Fruit fly (Drosophila melanogaster): Measurements from ENCODE around the gene CG3777.

The CG3777 gene

dm6 chrX:362073-362674, 82.7 kb downstream of the CG3777 start:
- TF ChIP-seq psq (optimal IDR thresholded peaks at IDR 0.05): no peak

DNA sequence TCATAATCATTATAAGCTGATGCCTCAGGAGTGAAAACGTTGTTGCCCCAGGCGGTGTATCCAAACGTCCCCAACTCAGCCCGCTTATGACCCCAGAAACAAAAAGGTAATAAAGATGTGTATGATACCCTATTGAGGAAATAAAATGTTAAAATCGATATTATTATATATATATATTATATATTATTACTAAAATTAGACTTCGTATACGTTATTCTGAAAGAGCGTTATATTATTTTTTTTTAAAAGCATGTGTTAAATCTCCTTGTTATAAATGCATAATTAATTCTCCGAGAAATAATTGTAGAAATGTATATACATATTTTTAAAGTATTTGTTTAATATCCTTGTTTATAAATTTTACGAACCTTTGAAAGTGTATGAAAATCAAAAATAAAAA, 84.5 kb downstream of the CG3777 start:
- no peak for TF ChIP-seq usp (GFP tag; optimal IDR thresholded peaks at IDR 0.05)
- no peak for TF ChIP-seq CG8478 (optimal IDR thresholded peaks at IDR 0.05)
- TF ChIP-seq Dll (optimal IDR thresholded peaks at IDR 0.05): no peak
- no peak for TF ChIP-seq EcR (GFP tag; optimal IDR thresholded peaks at IDR 0.05)
- no peak for TF ChIP-seq psq (optimal IDR thresholded peaks at IDR 0.05)
- TF ChIP-seq pan (optimal IDR thresholded peaks at IDR 0.05): no peak

DNA sequence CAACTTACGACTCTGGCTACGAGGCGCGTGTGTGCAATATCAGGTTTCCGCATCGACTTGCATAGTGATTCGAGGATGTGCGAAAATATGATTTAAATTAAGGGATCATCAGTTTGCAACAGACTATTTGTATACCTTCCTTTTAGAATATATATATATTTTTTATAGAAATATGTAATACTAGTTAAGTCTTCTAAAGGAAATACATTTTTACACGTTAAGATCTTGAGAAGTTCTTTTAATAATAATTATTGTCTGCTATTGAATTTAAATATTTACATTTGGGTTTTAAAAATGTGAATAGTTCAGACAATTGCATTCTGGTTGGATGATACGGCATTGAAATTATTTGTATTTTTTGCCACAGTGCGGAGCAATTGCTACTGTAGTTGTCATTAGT, 87.4 kb downstream of the CG3777 start:
- TF ChIP-seq EcR (GFP tag; optimal IDR thresholded peaks at IDR 0.05): no peak
- no peak for TF ChIP-seq pan (optimal IDR thresholded peaks at IDR 0.05)
- TF ChIP-seq psq (optimal IDR thresholded peaks at IDR 0.05): no peak
- no peak for TF ChIP-seq CG8478 (optimal IDR thresholded peaks at IDR 0.05)
- TF ChIP-seq usp (GFP tag; optimal IDR thresholded peaks at IDR 0.05): no peak
- TF ChIP-seq Dll (optimal IDR thresholded peaks at IDR 0.05): no peak

DNA sequence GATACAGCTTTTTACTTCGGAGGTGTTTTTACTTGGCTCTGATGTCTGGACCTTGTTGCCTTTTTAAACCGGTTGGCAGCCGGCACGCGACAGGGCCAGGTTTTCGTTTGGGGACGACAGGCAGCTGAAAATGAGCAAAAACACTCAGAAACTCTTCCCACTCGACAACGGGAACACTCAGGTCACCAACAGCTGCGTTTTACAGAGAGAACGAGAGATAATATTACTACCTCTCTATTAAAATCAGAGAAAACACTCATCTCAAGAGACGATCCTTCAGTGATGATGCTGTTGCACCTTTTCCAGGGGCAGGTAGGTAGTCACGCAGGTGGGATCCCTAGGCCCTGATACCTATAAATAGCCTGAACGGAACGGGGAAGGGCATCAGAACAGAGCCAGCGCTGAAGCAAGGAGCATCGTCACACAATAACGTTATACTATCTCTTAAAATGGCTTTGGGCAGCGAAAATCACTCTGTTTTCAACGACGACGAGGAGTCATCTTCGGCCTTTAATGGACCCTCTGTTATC, 90.2 kb downstream of the CG3777 start, which contains the start of gene ac:
Gene ac, plus strand, starts transcription at position 387 of the 530 bp plus-strand sequence.
- TF ChIP-seq EcR (GFP tag; optimal IDR thresholded peaks at IDR 0.05): no peak
- TF ChIP-seq psq (optimal IDR thresholded peaks at IDR 0.05): no peak
- TF ChIP-seq CG8478 (optimal IDR thresholded peaks at IDR 0.05): no peak
- TF ChIP-seq Dll (optimal IDR thresholded peaks at IDR 0.05): no peak
- no peak for TF ChIP-seq usp (GFP tag; optimal IDR thresholded peaks at IDR 0.05)
- no peak for TF ChIP-seq pan (optimal IDR thresholded peaks at IDR 0.05)

DNA sequence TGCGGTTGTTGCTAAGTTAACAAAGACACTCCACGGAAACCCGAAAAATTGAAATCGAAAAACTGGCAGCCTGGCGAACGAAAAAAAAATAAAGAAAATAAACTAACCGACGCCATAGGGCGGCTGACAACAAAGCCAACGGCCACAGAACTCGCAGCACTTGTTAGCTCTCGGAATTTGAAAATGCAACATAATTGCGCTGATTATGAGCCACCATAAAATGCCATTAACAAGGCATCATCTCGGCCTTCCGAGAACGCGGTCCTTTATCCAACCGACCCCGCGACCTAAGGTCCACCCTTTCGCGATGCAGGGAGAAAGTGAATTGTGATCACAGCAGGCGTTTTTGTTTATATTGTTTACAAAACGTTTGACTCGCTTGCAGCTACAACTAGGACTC, 97.9 kb downstream of the CG3777 start:
- TF ChIP-seq pan (optimal IDR thresholded peaks at IDR 0.05) (no peak), EcR (GFP tag; optimal IDR thresholded peaks at IDR 0.05) (no peak), Dll (optimal IDR thresholded peaks at IDR 0.05) (no peak), psq (optimal IDR thresholded peaks at IDR 0.05) (no peak)

- TF ChIP-seq usp (GFP tag; optimal IDR thresholded peaks at IDR 0.05) (no peak), Dll (optimal IDR thresholded peaks at IDR 0.05) (no peak), EcR (GFP tag; optimal IDR thresholded peaks at IDR 0.05) (no peak), CG8478 (optimal IDR thresholded peaks at IDR 0.05) (no peak), psq (optimal IDR thresholded peaks at IDR 0.05) (no peak), pan (optimal IDR thresholded peaks at IDR 0.05) (no peak)
These were observed 98.8 kb downstream of the CG3777 start for dm6 chrX:378341-378740.

DNA sequence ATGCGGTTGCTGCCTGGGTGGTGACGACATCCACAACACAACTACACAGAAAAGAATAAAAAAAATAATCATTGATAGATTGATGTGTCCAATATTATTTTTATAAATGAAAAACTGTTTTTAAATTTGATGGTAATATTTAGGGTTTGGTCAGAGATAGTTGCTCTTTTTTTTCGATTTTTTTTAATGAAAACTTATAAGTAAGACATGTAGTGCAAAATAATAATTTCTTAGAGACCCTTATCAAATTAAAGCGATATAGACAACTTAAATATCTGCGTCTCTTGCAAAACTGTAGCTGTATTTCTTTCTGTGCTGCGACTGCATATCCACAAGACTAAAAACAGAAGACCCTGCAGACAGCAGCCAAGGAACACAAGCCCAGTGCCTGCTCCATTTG, 100.0 kb downstream of the CG3777 start:
- no peak for TF ChIP-seq EcR (GFP tag; optimal IDR thresholded peaks at IDR 0.05)
- no peak for TF ChIP-seq pan (optimal IDR thresholded peaks at IDR 0.05)
- TF ChIP-seq Dll (optimal IDR thresholded peaks at IDR 0.05): no peak
- TF ChIP-seq psq (optimal IDR thresholded peaks at IDR 0.05): no peak
- no peak for TF ChIP-seq CG8478 (optimal IDR thresholded peaks at IDR 0.05)
- no peak for TF ChIP-seq usp (GFP tag; optimal IDR thresholded peaks at IDR 0.05)

dm6 chrX:385751-386492, 106.4 kb downstream of the CG3777 start:
- TF ChIP-seq Dll (optimal IDR thresholded peaks at IDR 0.05): no peak
- TF ChIP-seq CG8478 (optimal IDR thresholded peaks at IDR 0.05): no peak
- TF ChIP-seq usp (GFP tag; optimal IDR thresholded peaks at IDR 0.05): no peak
- no peak for TF ChIP-seq pan (optimal IDR thresholded peaks at IDR 0.05)
- TF ChIP-seq psq (optimal IDR thresholded peaks at IDR 0.05): no peak
- TF ChIP-seq EcR (GFP tag; optimal IDR thresholded peaks at IDR 0.05): no peak

- TF ChIP-seq pan (optimal IDR thresholded peaks at IDR 0.05) (no peak), CG8478 (optimal IDR thresholded peaks at IDR 0.05) (no peak), Dll (optimal IDR thresholded peaks at IDR 0.05) (no peak), EcR (GFP tag; optimal IDR thresholded peaks at IDR 0.05) (no peak), psq (optimal IDR thresholded peaks at IDR 0.05) (no peak), usp (GFP tag; optimal IDR thresholded peaks at IDR 0.05) (no peak)
These were observed 111.0 kb downstream of the CG3777 start for dm6 chrX:390457-390856.

- no peak for TF ChIP-seq pan (optimal IDR thresholded peaks at IDR 0.05)
These were observed 112.7 kb downstream of the CG3777 start for dm6 chrX:392242-392641.

- TF ChIP-seq EcR (GFP tag; optimal IDR thresholded peaks at IDR 0.05) (no peak), CG8478 (optimal IDR thresholded peaks at IDR 0.05) (no peak), psq (optimal IDR thresholded peaks at IDR 0.05) (no peak), pan (optimal IDR thresholded peaks at IDR 0.05) (no peak), usp (GFP tag; optimal IDR thresholded peaks at IDR 0.05) (no peak)
These were observed 113.5 kb downstream of the CG3777 start for dm6 chrX:392979-393378.

DNA sequence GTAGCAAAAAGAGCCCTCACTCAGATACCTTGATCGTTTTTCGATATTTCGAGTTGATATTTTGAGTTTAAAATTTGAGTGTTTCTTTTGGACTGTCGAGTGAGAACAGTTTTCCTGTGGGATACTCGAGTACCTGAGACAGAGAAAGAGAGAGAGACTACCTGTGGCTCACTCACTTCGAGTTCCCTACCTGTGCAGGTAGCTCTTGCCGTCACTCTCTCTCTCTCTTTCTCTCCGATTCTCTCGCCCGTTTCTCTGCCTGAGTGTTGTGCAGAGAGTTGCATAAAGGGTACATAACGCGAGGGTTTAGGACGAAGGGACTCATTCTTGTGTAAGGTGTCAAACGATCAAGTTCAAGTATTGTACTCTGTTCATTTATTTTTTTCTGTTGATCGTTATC, 116.2 kb downstream of the CG3777 start, which contains the start of gene sc:
Gene sc, plus strand, starts transcription at position 315 of the 400 bp plus-strand sequence.
- TF ChIP-seq EcR (GFP tag; optimal IDR thresholded peaks at IDR 0.05): no peak

DNA sequence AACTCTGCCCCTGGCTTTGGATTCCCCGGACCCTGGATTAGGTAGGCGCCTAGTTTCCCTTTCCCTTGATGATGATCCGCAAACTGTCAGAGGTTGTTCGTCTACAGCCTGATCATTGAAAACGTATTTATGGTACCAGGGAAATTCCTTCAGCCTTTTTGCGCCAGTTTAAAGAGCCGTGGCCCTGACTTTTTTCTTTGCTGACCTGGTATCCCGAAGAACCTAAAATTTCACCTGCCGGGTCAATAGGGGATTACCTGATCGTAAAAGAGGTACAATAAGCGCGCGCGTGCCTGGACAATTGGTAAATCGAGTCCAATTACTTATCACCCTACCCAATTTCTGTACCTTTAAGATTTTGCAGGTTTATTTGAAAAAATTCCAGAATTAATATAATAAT, 120.2 kb downstream of the CG3777 start:
- TF ChIP-seq usp (GFP tag; optimal IDR thresholded peaks at IDR 0.05) (no peak), psq (optimal IDR thresholded peaks at IDR 0.05) (no peak), CG8478 (optimal IDR thresholded peaks at IDR 0.05) (no peak), pan (optimal IDR thresholded peaks at IDR 0.05) (no peak), EcR (GFP tag; optimal IDR thresholded peaks at IDR 0.05) (no peak), Dll (optimal IDR thresholded peaks at IDR 0.05) (no peak)

Data from whole organism.